Worm (Caenorhabditis elegans) whole organism, L2 larva: Measurements from ENCODE around the gene srh-87.

Source experiments
- F13H6.1 ChIP-seq: sonication (generic microtip); optimal IDR thresholded peaks from 2 replicates; lab custom pipeline; 2016; ENCODE audit warnings: missing genetic modification characterization, missing compliant biosample characterization
- R02D3.7 ChIP-seq: fragments of 150-350 bp; optimal IDR thresholded peaks from 2 replicates; lab custom pipeline; 2014; ENCODE audit warnings: missing biosample characterization, missing genetic modification characterization
- Y55F3AM.14 ChIP-seq: fragments of 200-800 bp; sonication (Bioruptor generic); optimal IDR thresholded peaks from 2 replicates; lab custom pipeline; 2018; ENCODE audit warnings: mild to moderate bottlenecking, missing genetic modification characterization, missing compliant biosample characterization
- ZK546.5 ChIP-seq: sonication (generic microtip); optimal IDR thresholded peaks from 2 replicates; lab custom pipeline; 2017; ENCODE audit warnings: missing biosample characterization, missing genetic modification characterization
- alr-1 ChIP-seq: fragments of 150-350 bp; optimal IDR thresholded peaks from 2 replicates; lab custom pipeline; 2014; ENCODE audit warnings: missing biosample characterization, missing genetic modification characterization
- aly-2 ChIP-seq: fragments of 150-350 bp; optimal IDR thresholded peaks from 2 replicates; lab custom pipeline; 2014; ENCODE audit warnings: missing biosample characterization, missing genetic modification characterization
- ama-1 ChIP-seq: fragments of 150-350 bp; optimal IDR thresholded peaks from 2 replicates; lab custom pipeline; 2018; ENCODE audit warnings: inconsistent platforms
- crh-2 ChIP-seq: sonication (generic microtip); optimal IDR thresholded peaks from 2 replicates; lab custom pipeline; 2017; ENCODE audit warnings: missing biosample characterization, missing genetic modification characterization
- dmd-4 ChIP-seq: sonication (generic microtip); optimal IDR thresholded peaks from 2 replicates; lab custom pipeline; 2017; ENCODE audit warnings: missing biosample characterization, missing genetic modification characterization
- egl-27 ChIP-seq: sonication (generic microtip); optimal IDR thresholded peaks from 3 replicates; lab custom pipeline; 2017; ENCODE audit warnings: missing biosample characterization, missing genetic modification reagents, missing genetic modification characterization
- elt-1 ChIP-seq: fragments of 150-350 bp; optimal IDR thresholded peaks from 2 replicates; lab custom pipeline; 2014; ENCODE audit warnings: missing biosample characterization, missing genetic modification characterization
- elt-3 ChIP-seq: sonication (generic microtip); optimal IDR thresholded peaks from 2 replicates; lab custom pipeline; 2017; ENCODE audit warnings: missing biosample characterization, missing genetic modification characterization
- fos-1 ChIP-seq: fragments of 150-350 bp; optimal IDR thresholded peaks from 2 replicates; lab custom pipeline; 2014; ENCODE audit warnings: missing biosample characterization, missing genetic modification characterization
- gmeb-1 ChIP-seq: fragments of 150-350 bp; optimal IDR thresholded peaks from 2 replicates; lab custom pipeline; 2014; ENCODE audit warnings: missing biosample characterization, missing genetic modification characterization
- lin-11 ChIP-seq: fragments of 150-350 bp; sonication (generic microtip); optimal IDR thresholded peaks from 2 replicates; lab custom pipeline; 2014; ENCODE audit warnings: missing biosample characterization, missing genetic modification characterization, inconsistent platforms, mixed read lengths
- lin-13 ChIP-seq: fragments of 150-350 bp; optimal IDR thresholded peaks from 2 replicates; lab custom pipeline; 2014; ENCODE audit warnings: missing biosample characterization, missing genetic modification reagents, missing genetic modification characterization
- lin-39 ChIP-seq: fragments of 150-350 bp; optimal IDR thresholded peaks from 2 replicates; lab custom pipeline; 2014; ENCODE audit warnings: missing biosample characterization, missing genetic modification reagents, missing genetic modification characterization
- mab-5 ChIP-seq: fragments of 150-350 bp; optimal IDR thresholded peaks from 2 replicates; lab custom pipeline; 2014; ENCODE audit warnings: missing biosample characterization, missing genetic modification characterization
- mbf-1 ChIP-seq: sonication (generic microtip); optimal IDR thresholded peaks from 2 replicates; lab custom pipeline; 2017; ENCODE audit warnings: missing biosample characterization, missing genetic modification characterization
- mdl-1 ChIP-seq, 2 experiments: fragments of 150-350 bp in 1 of 2; sonication (generic microtip) in 1 of 2; optimal IDR thresholded peaks; 2 replicates each; lab custom pipeline; 2017; ENCODE audit warnings: missing biosample characterization in 2 of 2, missing genetic modification characterization in 2 of 2
- nhr-10 ChIP-seq: sonication (generic microtip); optimal IDR thresholded peaks from 2 replicates; lab custom pipeline; 2017; ENCODE audit warnings: missing biosample characterization, missing genetic modification characterization
- nhr-21 ChIP-seq: fragments of 150-350 bp; optimal IDR thresholded peaks from 2 replicates; lab custom pipeline; 2014; ENCODE audit warnings: missing biosample characterization, missing genetic modification characterization
- nhr-25 ChIP-seq: fragments of 150-350 bp; sonication (generic microtip); optimal IDR thresholded peaks from 3 replicates; lab custom pipeline; 2014; ENCODE audit warnings: missing biosample characterization, missing genetic modification characterization
- nhr-6 ChIP-seq: fragments of 150-350 bp; optimal IDR thresholded peaks from 2 replicates; lab custom pipeline; 2014; ENCODE audit warnings: missing biosample characterization, missing genetic modification characterization
- nhr-77 ChIP-seq: fragments of 150-350 bp; optimal IDR thresholded peaks from 2 replicates; lab custom pipeline; 2014; ENCODE audit warnings: missing biosample characterization, missing genetic modification characterization
- peb-1 ChIP-seq: fragments of 150-350 bp; optimal IDR thresholded peaks from 2 replicates; lab custom pipeline; 2014; ENCODE audit warnings: missing biosample characterization, missing genetic modification characterization
- sem-4 ChIP-seq: fragments of 150-350 bp; optimal IDR thresholded peaks from 2 replicates; lab custom pipeline; 2014; ENCODE audit warnings: missing biosample characterization, missing genetic modification reagents, missing genetic modification characterization
- skn-1 ChIP-seq: sonication (generic microtip); optimal IDR thresholded peaks from 2 replicates; lab custom pipeline; 2017; ENCODE audit warnings: missing biosample characterization, missing genetic modification characterization
- sma-3 ChIP-seq: sonication (generic microtip); optimal IDR thresholded peaks from 2 replicates; lab custom pipeline; 2016; ENCODE audit warnings: missing genetic modification reagents, missing genetic modification characterization, missing compliant biosample characterization
- snpc-4 ChIP-seq: fragments of 150-350 bp; optimal IDR thresholded peaks from 2 replicates; lab custom pipeline; 2014; ENCODE audit warnings: missing biosample characterization, missing genetic modification characterization
- unc-39 ChIP-seq: fragments of 150-350 bp; optimal IDR thresholded peaks from 2 replicates; lab custom pipeline; 2014; ENCODE audit warnings: missing biosample characterization, missing genetic modification characterization
- unc-62 ChIP-seq: fragments of 150-350 bp; optimal IDR thresholded peaks from 2 replicates; lab custom pipeline; 2014; ENCODE audit warnings: missing biosample characterization, missing genetic modification reagents, missing genetic modification characterization
- zag-1 ChIP-seq: fragments of 150-350 bp; optimal IDR thresholded peaks from 2 replicates; lab custom pipeline; 2014; ENCODE audit warnings: missing biosample characterization, missing genetic modification characterization
- ztf-1 ChIP-seq: fragments of 200-800 bp; sonication (Bioruptor generic); conservative IDR thresholded peaks from 2 replicates; pipeline ENCODE4 v1.3.6; 2022; ENCODE audit warnings: missing genetic modification characterization, missing compliant biosample characterization
- ztf-11 ChIP-seq: sonication (generic microtip); optimal IDR thresholded peaks from 2 replicates; lab custom pipeline; 2017; ENCODE audit warnings: missing biosample characterization, missing genetic modification characterization
- ztf-4 ChIP-seq: fragments of 150-350 bp; optimal IDR thresholded peaks from 2 replicates; lab custom pipeline; 2014; ENCODE audit warnings: missing biosample characterization, missing genetic modification characterization

The srh-87 gene

ce11 chrV:2938497-2938896, 7.0 kb downstream of the srh-87 start, which contains the start of gene srw-141:
Gene srw-141 (minus strand): TSS chrV:2938597.
- TF ChIP-seq mdl-1 (tag; optimal IDR thresholded peaks at IDR 0.05; lab: Kevin White, UChicago) (no peak), dmd-4 (no peak), egl-27 (tag; lab: Kevin White, UChicago) (no peak), lin-13 (GFP tag; lab: Kevin White, UChicago) (no peak), mab-5 (tag; lab: Kevin White, UChicago) (no peak), nhr-6 (no peak), lin-11 (tag; lab: Kevin White, UChicago) (no peak), snpc-4 (tag; lab: Kevin White, UChicago) (no peak), Y55F3AM.14 (GFP tag; lab: Kevin White, UChicago) (no peak), ztf-4 (tag; lab: Kevin White, UChicago) (no peak), nhr-77 (tag; lab: Kevin White, UChicago) (no peak), unc-62 (GFP tag; lab: Kevin White, UChicago) (no peak), alr-1 (tag; lab: Kevin White, UChicago) (no peak)

ce11 chrV:2934075-2934474, 11.4 kb downstream of the srh-87 start, which contains the start of gene srh-247:
Gene srh-247 (minus strand): TSS chrV:2934175.
- no peak for TF ChIP-seq gmeb-1 (tag; lab: Kevin White, UChicago)
- TF ChIP-seq Y55F3AM.14 (GFP tag; lab: Kevin White, UChicago): no peak
- no peak for TF ChIP-seq fos-1 (tag; lab: Kevin White, UChicago)
- TF ChIP-seq aly-2 (tag; lab: Kevin White, UChicago): no peak
- TF ChIP-seq nhr-10: no peak
- TF ChIP-seq ama-1 (lab: Kevin White, UChicago): no peak

- TF ChIP-seq ztf-1 (GFP tag; lab: Robert Waterston, UW) (no peak), peb-1 (tag; lab: Kevin White, UChicago) (no peak), ama-1 (lab: Kevin White, UChicago) (no peak), lin-39 (no peak), mbf-1 (no peak), crh-2 (no peak), snpc-4 (tag; lab: Kevin White, UChicago) (no peak), nhr-21 (tag; lab: Kevin White, UChicago) (no peak), zag-1 (no peak), unc-39 (tag; lab: Kevin White, UChicago) (no peak)
Observed at ce11 chrV:2931252-2931651, 14.2 kb downstream of the srh-87 start, which contains the start of gene C31B8.1. Gene C31B8.1 (plus strand): TSS chrV:2931552.

ce11 chrV:2929753-2930152, 15.7 kb downstream of the srh-87 start, which contains the start of gene C31B8.16:
Gene C31B8.16 (plus strand): TSS chrV:2930053.
- TF ChIP-seq unc-62 (GFP tag; lab: Kevin White, UChicago) (no peak), unc-39 (tag; lab: Kevin White, UChicago) (no peak), fos-1 (tag; lab: Kevin White, UChicago) (no peak), nhr-10 (no peak), lin-11 (tag; lab: Kevin White, UChicago) (no peak), Y55F3AM.14 (GFP tag; lab: Kevin White, UChicago) (no peak), ztf-4 (tag; lab: Kevin White, UChicago) (no peak), ztf-11 (tag; lab: Kevin White, UChicago) (no peak), gmeb-1 (tag; lab: Kevin White, UChicago) (no peak)

ce11 chrV:2927553-2927952, 17.9 kb downstream of the srh-87 start, which contains the start of gene C31B8.12:
Gene C31B8.12 (minus strand): TSS chrV:2927653.
- TF ChIP-seq skn-1 (tag; lab: Kevin White, UChicago): no peak
- TF ChIP-seq nhr-77 (tag; lab: Kevin White, UChicago): no peak
- no peak for TF ChIP-seq alr-1 (tag; lab: Kevin White, UChicago)
- TF ChIP-seq Y55F3AM.14 (GFP tag; lab: Kevin White, UChicago): no peak
- TF ChIP-seq gmeb-1 (tag; lab: Kevin White, UChicago): no peak
- TF ChIP-seq snpc-4 (tag; lab: Kevin White, UChicago): no peak
- TF ChIP-seq unc-62 (GFP tag; lab: Kevin White, UChicago): no peak
- no peak for TF ChIP-seq lin-11 (tag; lab: Kevin White, UChicago)

ce11 chrV:2922594-2922993, 22.9 kb downstream of the srh-87 start, which contains the start of gene srh-38:
Gene srh-38 (minus strand): TSS chrV:2922694.
- no peak for TF ChIP-seq elt-1
- no peak for TF ChIP-seq nhr-77 (tag; lab: Kevin White, UChicago)
- TF ChIP-seq nhr-10: no peak
- TF ChIP-seq sma-3 (GFP tag; lab: Kevin White, UChicago): no peak
- TF ChIP-seq lin-39: no peak
- TF ChIP-seq Y55F3AM.14 (GFP tag; lab: Kevin White, UChicago): no peak
- TF ChIP-seq ZK546.5 (tag; lab: Kevin White, UChicago): no peak
- TF ChIP-seq nhr-21 (tag; lab: Kevin White, UChicago): no peak
- no peak for TF ChIP-seq fos-1 (tag; lab: Kevin White, UChicago)
- TF ChIP-seq elt-3 (tag; lab: Kevin White, UChicago): no peak
- TF ChIP-seq lin-11 (tag; lab: Kevin White, UChicago): no peak
- TF ChIP-seq alr-1 (tag; lab: Kevin White, UChicago): no peak
- TF ChIP-seq nhr-25: no peak
- TF ChIP-seq sem-4 (tag; lab: Kevin White, UChicago): no peak
- no peak for TF ChIP-seq F13H6.1 (tag; lab: Kevin White, UChicago)
- TF ChIP-seq R02D3.7 (tag; lab: Kevin White, UChicago): no peak
- TF ChIP-seq zag-1: no peak
- no peak for TF ChIP-seq mbf-1
- TF ChIP-seq crh-2: no peak
